Worm (Caenorhabditis elegans) whole organism, L2 larva: ENCODE results near the gene unc-39.

Experiments used
- C34F6.9 ChIP-seq: fragments of 150-350 bp; optimal IDR thresholded peaks from 2 replicates; lab custom pipeline; 2014; ENCODE audit warnings: missing biosample characterization, missing genetic modification characterization
- R02D3.7 ChIP-seq: fragments of 150-350 bp; optimal IDR thresholded peaks from 2 replicates; lab custom pipeline; 2014; ENCODE audit warnings: missing biosample characterization, missing genetic modification characterization
- ama-1 ChIP-seq: fragments of 150-350 bp; optimal IDR thresholded peaks from 2 replicates; lab custom pipeline; 2018; ENCODE audit warnings: inconsistent platforms
- dmd-4 ChIP-seq: sonication (generic microtip); optimal IDR thresholded peaks from 2 replicates; lab custom pipeline; 2017; ENCODE audit warnings: missing biosample characterization, missing genetic modification characterization
- nhr-129 ChIP-seq: fragments of 150-350 bp; optimal IDR thresholded peaks from 2 replicates; lab custom pipeline; 2014; ENCODE audit warnings: missing biosample characterization, missing genetic modification characterization
- unc-55 ChIP-seq: fragments of 150-350 bp; sonication (generic microtip); optimal IDR thresholded peaks from 3 replicates; lab custom pipeline; 2014; ENCODE audit warnings: missing biosample characterization, missing genetic modification reagents, missing genetic modification characterization

DNA sequence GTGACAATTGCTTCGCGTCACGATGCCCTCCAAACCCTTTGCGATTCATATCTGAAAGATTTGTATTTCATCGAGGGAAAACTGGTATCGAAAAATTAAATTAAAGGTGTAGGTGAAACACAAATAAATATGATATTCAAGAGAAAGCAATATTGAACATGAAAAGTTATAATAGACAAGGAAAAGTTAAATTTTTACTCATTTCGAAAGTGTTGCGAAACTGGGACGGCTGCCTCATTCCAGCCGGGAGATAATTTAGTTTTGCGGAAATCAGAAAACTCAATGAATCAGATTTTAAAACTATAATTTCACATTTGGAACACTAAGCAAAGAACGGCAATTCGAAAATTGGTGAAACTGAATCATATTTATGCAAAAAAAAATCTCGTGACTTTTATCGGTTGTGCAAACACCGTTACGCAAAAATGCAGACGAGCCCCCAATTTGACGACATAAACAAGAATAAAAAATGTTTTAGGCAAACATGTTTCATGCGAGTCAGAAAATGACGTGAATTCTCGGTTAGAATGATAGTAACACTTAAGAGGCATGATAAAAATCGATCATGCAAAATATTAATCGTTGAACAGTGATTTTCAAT lies 42.2 kb downstream of the unc-39 start, which contains the start of the genes nxf-1 and C15H11.11:
- TF ChIP-seq dmd-4 (tag; lab: Kevin White, UChicago): no peak
- TF ChIP-seq C34F6.9 (tag; lab: Kevin White, UChicago): peak; percentile 84
- TF ChIP-seq nhr-129 (tag; lab: Kevin White, UChicago): peak; percentile 61
- TF ChIP-seq R02D3.7 (tag; lab: Kevin White, UChicago): no peak
- TF ChIP-seq unc-55 (GFP tag; lab: Kevin White, UChicago): peak; percentile 70
- peak; percentile 70 for TF ChIP-seq ama-1 (lab: Kevin White, UChicago)
